Worm (Caenorhabditis elegans): Measurements from ENCODE around the gene C12D12.3.

DNA sequence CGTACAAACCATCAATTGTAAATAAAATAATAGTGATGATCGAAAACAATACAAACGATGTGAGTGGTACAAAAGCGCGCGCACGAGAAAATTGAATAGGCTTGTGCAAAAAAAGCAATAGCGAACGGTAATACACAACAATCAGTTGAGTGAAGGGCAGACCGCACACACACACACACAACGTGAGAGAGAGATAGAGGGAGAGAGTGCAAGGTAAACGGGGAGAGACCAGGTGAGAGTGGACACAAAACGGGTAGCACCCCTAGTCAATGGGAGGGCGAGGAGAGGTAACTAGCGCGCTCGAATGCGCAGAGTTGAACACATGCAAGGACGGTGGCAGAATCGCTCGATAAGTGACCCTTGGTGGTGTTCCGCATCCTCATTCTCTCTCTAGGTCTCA is 16.9 kb upstream of the C12D12.3 start:
- TF ChIP-seq pha-4 (tag; optimal IDR thresholded peaks at IDR 0.05), result no peak
- peak; percentile 48 for TF ChIP-seq pha-2 (tag; optimal IDR thresholded peaks at IDR 0.05)
- no peak for TF ChIP-seq fkh-6 (tag; optimal IDR thresholded peaks at IDR 0.05)
- no peak for TF ChIP-seq ceh-14 (tag; optimal IDR thresholded peaks at IDR 0.05)
- no peak for TF ChIP-seq pag-3 (tag; optimal IDR thresholded peaks at IDR 0.05; ENCODE audit: borderline replicate concordance)
- TF ChIP-seq nhr-11 (tag; optimal IDR thresholded peaks at IDR 0.05), result no peak
- TF ChIP-seq nfya-1 (tag; optimal IDR thresholded peaks at IDR 0.05), result peak; percentile 38
- no peak for TF ChIP-seq ama-1 (optimal IDR thresholded peaks at IDR 0.05)
- TF ChIP-seq pros-1 (tag; optimal IDR thresholded peaks at IDR 0.05), result peak; percentile 6
